Worm (Caenorhabditis elegans): Measurements from ENCODE around the gene F54F7.8.

The F54F7.8 gene

DNA sequence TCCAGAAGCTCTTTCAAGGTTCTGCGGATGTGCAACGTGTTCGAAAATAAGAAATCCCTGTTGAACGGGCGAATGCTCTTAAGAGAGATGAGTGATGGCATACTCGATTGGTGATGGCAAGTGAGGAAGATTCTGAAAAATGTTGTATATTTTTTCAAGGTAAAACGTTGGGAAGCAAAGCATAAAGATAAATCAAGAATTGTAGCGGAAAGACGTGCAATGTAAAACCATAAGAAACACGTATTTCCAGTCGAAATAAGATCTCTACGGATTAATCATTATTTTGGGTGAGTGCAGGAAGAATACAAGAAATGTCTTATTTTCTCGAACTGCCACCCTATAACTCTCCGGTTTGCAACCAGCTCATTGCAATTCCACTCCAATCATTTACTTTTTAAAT, 14.5 kb upstream of the F54F7.8 start, which contains the start of gene dot-1.2:
Gene dot-1.2 (minus strand): TSS at position 101 of the 400 bp plus-strand sequence.
- TF ChIP-seq odd-2 (tag; optimal IDR thresholded peaks at IDR 0.05), result no peak
- no peak for TF ChIP-seq ceh-45 (GFP tag; IDR thresholded peaks at IDR 0.05)
- TF ChIP-seq ceh-9 (tag; optimal IDR thresholded peaks at IDR 0.05), result no peak
- TF ChIP-seq sox-2 (GFP tag; IDR thresholded peaks at IDR 0.05), result no peak
- no peak for TF ChIP-seq dmd-4 (tag; optimal IDR thresholded peaks at IDR 0.05; ENCODE audit: borderline replicate concordance)
- TF ChIP-seq gmeb-2 (tag; optimal IDR thresholded peaks at IDR 0.05), result no peak
- no peak for TF ChIP-seq mec-3 (tag; optimal IDR thresholded peaks at IDR 0.05; ENCODE audit: borderline replicate concordance)
- TF ChIP-seq nhr-232 (tag; optimal IDR thresholded peaks at IDR 0.05), result no peak
- no peak for TF ChIP-seq nhr-11 (tag; optimal IDR thresholded peaks at IDR 0.05)
- TF ChIP-seq unc-86 (tag; optimal IDR thresholded peaks at IDR 0.05), result no peak

ce11 chrX:11865083-11865482, 10.3 kb upstream of the F54F7.8 start, which contains the start of gene F54F7.6:
F54F7.6 (plus strand) TSS chrX:11865383.
- TF ChIP-seq K02D7.2 (tag; optimal IDR thresholded peaks at IDR 0.05) (no peak), ceh-18 (tag; optimal IDR thresholded peaks at IDR 0.05) (no peak), hlh-13 (GFP tag; optimal IDR thresholded peaks at IDR 0.05) (no peak), pqm-1 (tag; optimal IDR thresholded peaks at IDR 0.05) (no peak), ceh-34 (tag; optimal IDR thresholded peaks at IDR 0.05) (no peak), elt-4 (tag; optimal IDR thresholded peaks at IDR 0.05) (no peak), ztf-16 (tag; optimal IDR thresholded peaks at IDR 0.05) (no peak), dmd-4 (tag; optimal IDR thresholded peaks at IDR 0.05; ENCODE audit: borderline replicate concordance) (no peak), mec-3 (tag; optimal IDR thresholded peaks at IDR 0.05; ENCODE audit: borderline replicate concordance) (no peak), sox-4 (tag; optimal IDR thresholded peaks at IDR 0.05) (no peak)

- TF ChIP-seq pha-4 (tag; optimal IDR thresholded peaks at IDR 0.05) (no peak), K09A11.1 (tag; optimal IDR thresholded peaks at IDR 0.05; ENCODE audit: insufficient read depth) (no peak), unc-3 (GFP tag; conservative IDR thresholded peaks at IDR 0.05) (no peak), unc-3 (tag; optimal IDR thresholded peaks at IDR 0.05) (no peak)
These were observed 8.5 kb upstream of the F54F7.8 start, which contains the start of gene F54F7.10 for ce11 chrX:11863307-11863706. F54F7.10 (plus strand) TSS chrX:11863607.

DNA sequence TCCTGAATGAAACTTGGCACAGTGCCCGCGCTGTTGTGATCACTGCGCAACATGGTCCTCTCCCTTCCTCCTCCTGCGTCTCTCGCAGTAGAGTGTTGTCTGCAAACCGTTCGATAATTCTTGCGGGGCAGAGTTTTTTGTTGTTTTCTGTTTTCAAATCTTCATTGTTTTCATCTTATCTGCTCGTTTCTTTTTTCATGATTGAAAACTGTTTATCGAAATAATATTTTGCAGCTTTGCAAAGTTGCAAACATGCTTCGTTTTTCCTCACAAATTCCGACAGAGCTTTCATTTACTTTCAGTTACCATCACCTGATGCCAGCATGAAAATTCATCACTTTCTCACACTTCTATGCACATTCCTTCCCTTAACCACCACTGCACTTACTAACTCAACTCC, 2.4 kb upstream of the F54F7.8 start, which contains the start of gene mes-1:
Gene mes-1 (plus strand): TSS at position 301 of the 400 bp plus-strand sequence.
- TF ChIP-seq pqm-1 (tag; optimal IDR thresholded peaks at IDR 0.05) (no peak), unc-3 (GFP tag; conservative IDR thresholded peaks at IDR 0.05) (no peak), unc-3 (tag; optimal IDR thresholded peaks at IDR 0.05) (no peak), pros-1 (tag; optimal IDR thresholded peaks at IDR 0.05) (no peak), F13H6.1 (tag; optimal IDR thresholded peaks at IDR 0.05) (no peak)

- no peak for TF ChIP-seq pha-2 (tag; optimal IDR thresholded peaks at IDR 0.05)
- no peak for TF ChIP-seq sox-2 (GFP tag; IDR thresholded peaks at IDR 0.05)
- TF ChIP-seq F13H6.1 (tag; optimal IDR thresholded peaks at IDR 0.05), result no peak
- no peak for TF ChIP-seq pha-4 (tag; optimal IDR thresholded peaks at IDR 0.05)
- no peak for TF ChIP-seq mec-3 (tag; optimal IDR thresholded peaks at IDR 0.05; ENCODE audit: borderline replicate concordance)
- no peak for TF ChIP-seq ceh-45 (GFP tag; IDR thresholded peaks at IDR 0.05)
- TF ChIP-seq unc-42 (tag; optimal IDR thresholded peaks at IDR 0.05), result no peak
- TF ChIP-seq T23F11.4 (GFP tag; optimal IDR thresholded peaks at IDR 0.05), result no peak
- no peak for TF ChIP-seq ztf-16 (tag; optimal IDR thresholded peaks at IDR 0.05)
- TF ChIP-seq ttx-3 (tag; optimal IDR thresholded peaks at IDR 0.05), result no peak
- TF ChIP-seq dve-1 (tag; optimal IDR thresholded peaks at IDR 0.05), result no peak
- TF ChIP-seq ceh-18 (tag; optimal IDR thresholded peaks at IDR 0.05), result no peak
- TF ChIP-seq ceh-31 (tag; optimal IDR thresholded peaks at IDR 0.05), result no peak
- TF ChIP-seq elt-4 (tag; optimal IDR thresholded peaks at IDR 0.05), result no peak
- TF ChIP-seq ceh-48 (tag; optimal IDR thresholded peaks at IDR 0.05), result no peak
- TF ChIP-seq dmd-4 (tag; optimal IDR thresholded peaks at IDR 0.05; ENCODE audit: borderline replicate concordance), result no peak
- no peak for TF ChIP-seq hlh-8 (tag; optimal IDR thresholded peaks at IDR 0.05)
These were observed 1.4 kb upstream of the F54F7.8 start for ce11 chrX:11856214-11856613.
